Worm (Caenorhabditis elegans): Measurements from ENCODE around the gene F57G4.11.

DNA sequence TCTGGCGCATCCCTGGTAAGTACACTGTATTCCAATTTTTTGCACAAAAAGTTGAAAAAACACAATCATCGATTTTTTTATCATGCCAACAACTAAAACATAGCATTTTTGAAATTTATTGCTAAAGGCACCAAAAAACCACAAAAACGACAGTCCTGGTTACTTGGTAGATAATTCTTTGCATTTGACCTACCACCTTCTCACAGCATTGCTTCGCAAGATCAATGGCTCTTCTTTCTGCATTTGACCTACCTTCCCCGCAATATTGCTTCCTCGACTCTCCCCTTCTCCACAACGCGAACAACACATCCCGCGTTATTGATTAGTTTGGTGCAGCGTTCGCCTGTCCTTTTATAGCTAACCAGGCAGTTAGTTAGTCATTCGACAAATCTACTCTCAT lies 23.5 kb upstream of the F57G4.11 start, which contains the start of gene ztf-25:
- TF ChIP-seq gmeb-1 (tag; optimal IDR thresholded peaks at IDR 0.05) (no peak), aly-2 (tag; optimal IDR thresholded peaks at IDR 0.05) (no peak), ama-1 (optimal IDR thresholded peaks at IDR 0.05) (no peak), ceh-16 (tag; optimal IDR thresholded peaks at IDR 0.05) (no peak), unc-39 (tag; optimal IDR thresholded peaks at IDR 0.05) (no peak), zag-1 (tag; optimal IDR thresholded peaks at IDR 0.05) (no peak), nhr-12 (tag; optimal IDR thresholded peaks at IDR 0.05) (no peak), F13H6.1 (tag; optimal IDR thresholded peaks at IDR 0.05) (no peak), snpc-4 (tag; optimal IDR thresholded peaks at IDR 0.05) (no peak)

Measured in whole organism, L2 larva.